Worm (Caenorhabditis elegans) whole organism, L4 larva: Measurements from ENCODE around the gene djr-1.1.

Experiments
- Y75B8A.6 ChIP-seq: fragments of 200-800 bp; sonication (Bioruptor generic); IDR thresholded peaks from 2 replicates; pipeline ENCODE4 v1.3.6; 2022; ENCODE audit warnings: missing genetic modification reagents, missing genetic modification characterization, missing compliant biosample characterization
- ZK337.2 ChIP-seq: fragments of 200-800 bp; sonication (Bioruptor generic); IDR thresholded peaks from 2 replicates; pipeline ENCODE4 v1.3.6; 2022; ENCODE audit warnings: missing genetic modification reagents, missing genetic modification characterization, missing compliant biosample characterization
- ces-1 ChIP-seq: fragments of 150-350 bp; sonication (generic microtip); optimal IDR thresholded peaks from 4 replicates; lab custom pipeline; 2014; ENCODE audit warnings: missing biosample characterization, missing genetic modification reagents, missing genetic modification characterization
- fkh-10 ChIP-seq: fragments of 150-350 bp; optimal IDR thresholded peaks from 2 replicates; lab custom pipeline; 2014; ENCODE audit warnings: missing biosample characterization, missing genetic modification reagents, missing genetic modification characterization
- mes-2 ChIP-seq: sonication (generic microtip); optimal IDR thresholded peaks from 2 replicates; lab custom pipeline; 2016; ENCODE audit warnings: missing genotype, mild to moderate bottlenecking, missing genetic modification characterization, missing compliant biosample characterization; ENCODE audit not compliant: poor library complexity, severe bottlenecking
- nhr-237 ChIP-seq: sonication (generic microtip); optimal IDR thresholded peaks from 2 replicates; lab custom pipeline; 2017; ENCODE audit warnings: missing biosample characterization, missing genetic modification characterization
- nhr-28 ChIP-seq: fragments of 150-350 bp; optimal IDR thresholded peaks from 2 replicates; lab custom pipeline; 2014; ENCODE audit warnings: missing biosample characterization, missing genetic modification characterization
- nhr-42 ChIP-seq: fragments of 200-800 bp; sonication (Bioruptor generic); IDR thresholded peaks from 2 replicates; pipeline ENCODE4 v1.3.6; 2022; ENCODE audit warnings: missing genetic modification characterization, missing compliant biosample characterization
- saeg-2 ChIP-seq: fragments of 200-800 bp; sonication (Bioruptor generic); IDR thresholded peaks from 2 replicates; pipeline ENCODE4 v1.3.6; 2022; ENCODE audit warnings: missing genetic modification reagents, missing genetic modification characterization, missing compliant biosample characterization
- skn-1 ChIP-seq: fragments of 150-350 bp; optimal IDR thresholded peaks from 2 replicates; lab custom pipeline; 2014; ENCODE audit warnings: missing biosample characterization, missing genetic modification characterization
- snpc-4 ChIP-seq: fragments of 150-350 bp; optimal IDR thresholded peaks from 2 replicates; lab custom pipeline; 2014; ENCODE audit warnings: missing biosample characterization, missing genetic modification characterization
- unc-130 ChIP-seq: sonication (generic microtip); optimal IDR thresholded peaks from 2 replicates; lab custom pipeline; 2016; ENCODE audit warnings: missing genetic modification reagents, missing genetic modification characterization, missing compliant biosample characterization

DNA sequence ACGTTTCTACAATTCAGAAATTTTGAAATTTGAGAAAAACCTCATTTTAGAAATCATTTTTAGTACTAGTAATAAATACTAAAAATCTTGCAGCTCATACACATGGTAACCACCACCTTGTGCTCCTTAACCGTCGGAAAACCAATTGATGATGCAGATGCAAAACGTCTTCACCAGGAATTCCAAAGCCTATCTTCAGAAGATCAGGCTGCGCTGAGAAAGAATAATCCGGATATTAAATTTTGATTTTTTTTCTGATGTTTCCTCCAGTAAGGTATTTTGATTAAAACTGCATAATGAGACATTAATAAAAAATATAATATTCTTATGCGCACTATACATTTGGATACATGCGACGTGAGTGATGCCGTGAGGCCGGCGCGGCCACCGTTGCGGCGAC lies 30.4 kb downstream of the djr-1.1 start:
- no peak for TF ChIP-seq saeg-2
- no peak for TF ChIP-seq nhr-42 (GFP tag; lab: Robert Waterston, UW)
- TF ChIP-seq unc-130 (GFP tag; lab: Kevin White, UChicago): no peak
- no peak for TF ChIP-seq nhr-237 (tag; lab: Kevin White, UChicago)
- no peak for TF ChIP-seq fkh-10 (GFP tag; lab: Kevin White, UChicago)
- no peak for TF ChIP-seq mes-2 (tag; lab: Kevin White, UChicago)
- no peak for TF ChIP-seq nhr-28 (tag; lab: Kevin White, UChicago)
- no peak for TF ChIP-seq ZK337.2
- TF ChIP-seq ces-1: no peak
- no peak for TF ChIP-seq Y75B8A.6 (GFP tag; lab: Robert Waterston, UW)
- no peak for TF ChIP-seq skn-1
- TF ChIP-seq snpc-4: no peak
